Worm (Caenorhabditis elegans) whole organism, mixed stage, embryonic: Measurements from ENCODE around the gene sek-3.

Experiments
- elt-1 ChIP-seq: sonication (generic microtip); optimal IDR thresholded peaks from 2 replicates; lab custom pipeline; 2017; ENCODE audit warnings: missing genetic modification characterization, mild to moderate bottlenecking, missing compliant biosample characterization, antibody characterized with exemption, moderate library complexity, borderline replicate concordance; ENCODE audit not compliant: insufficient read depth
- lin-13 ChIP-seq: fragments of 150-350 bp; optimal IDR thresholded peaks from 2 replicates; lab custom pipeline; 2014; ENCODE audit warnings: missing biosample characterization, missing genetic modification characterization
- lsy-2 ChIP-seq: fragments of 150-350 bp; optimal IDR thresholded peaks from 2 replicates; lab custom pipeline; 2014; ENCODE audit warnings: missing biosample characterization, missing genetic modification characterization
- mep-1 ChIP-seq: fragments of 150-350 bp; optimal IDR thresholded peaks from 2 replicates; lab custom pipeline; 2017; ENCODE audit warnings: missing biosample characterization, missing genetic modification reagents, missing genetic modification characterization, inconsistent platforms
- nhr-12 ChIP-seq: fragments of 150-350 bp; optimal IDR thresholded peaks from 2 replicates; lab custom pipeline; 2014; ENCODE audit warnings: missing biosample characterization, missing genetic modification characterization
- nhr-2 ChIP-seq: fragments of 150-350 bp; optimal IDR thresholded peaks from 2 replicates; lab custom pipeline; 2014; ENCODE audit warnings: missing biosample characterization, missing genetic modification characterization
- nhr-237 ChIP-seq: fragments of 150-350 bp; optimal IDR thresholded peaks from 2 replicates; lab custom pipeline; 2014; ENCODE audit warnings: missing biosample characterization, missing genetic modification characterization
- nhr-28 ChIP-seq: fragments of 150-350 bp; optimal IDR thresholded peaks from 2 replicates; lab custom pipeline; 2014; ENCODE audit warnings: missing biosample characterization, missing genetic modification characterization
- snpc-4 ChIP-seq: fragments of 150-350 bp; optimal IDR thresholded peaks from 2 replicates; lab custom pipeline; 2014; ENCODE audit warnings: missing biosample characterization, missing genetic modification characterization
- sptf-1 ChIP-seq: sonication (generic microtip); optimal IDR thresholded peaks from 2 replicates; lab custom pipeline; 2017; ENCODE audit warnings: mild to moderate bottlenecking, missing genetic modification characterization, moderate library complexity, missing compliant biosample characterization
- tbx-8 ChIP-seq: fragments of 200-800 bp; sonication (Bioruptor generic); optimal IDR thresholded peaks from 2 replicates; lab custom pipeline; 2018; ENCODE audit warnings: mild to moderate bottlenecking, missing genetic modification characterization, moderate library complexity, missing compliant biosample characterization
- unc-62 ChIP-seq: fragments of 150-350 bp; optimal IDR thresholded peaks from 2 replicates; lab custom pipeline; 2014; ENCODE audit warnings: missing biosample characterization, missing genetic modification reagents, missing genetic modification characterization
- ztf-11 ChIP-seq: fragments of 150-350 bp; optimal IDR thresholded peaks from 2 replicates; lab custom pipeline; 2014; ENCODE audit warnings: missing biosample characterization, missing genetic modification characterization

- TF ChIP-seq sptf-1 (tag; lab: Kevin White, UChicago) = no peak
- TF ChIP-seq lin-13 (tag; lab: Kevin White, UChicago) = no peak
- TF ChIP-seq ztf-11 (tag; lab: Kevin White, UChicago) = no peak
- no peak for TF ChIP-seq snpc-4 (tag; lab: Kevin White, UChicago)
- no peak for TF ChIP-seq nhr-28 (tag; lab: Kevin White, UChicago)
- no peak for TF ChIP-seq nhr-12 (tag; lab: Kevin White, UChicago)
- no peak for TF ChIP-seq nhr-2
- TF ChIP-seq unc-62 (GFP tag; lab: Kevin White, UChicago) = no peak
- no peak for TF ChIP-seq mep-1 (tag; lab: Kevin White, UChicago)
- TF ChIP-seq tbx-8 (GFP tag; lab: Kevin White, UChicago) = no peak
- no peak for TF ChIP-seq lsy-2 (tag; lab: Kevin White, UChicago)
- no peak for TF ChIP-seq nhr-237 (tag; lab: Kevin White, UChicago)
- TF ChIP-seq elt-1 = no peak
Observed at ce11 chrX:4979060-4979459, 38.6 kb upstream of the sek-3 start.
